Fruit fly (Drosophila melanogaster) whole organism, prepupa: Measurements from ENCODE around the gene CG13731.

Experiments
- CG10631 ChIP-seq: fragments of 200-800 bp; sonication (Bioruptor generic); optimal IDR thresholded peaks from 2 replicates; lab custom pipeline; 2016; ENCODE audit warnings: missing biosample characterization, missing genetic modification characterization
- CG10669 ChIP-seq: fragments of 200-800 bp; sonication (Bioruptor generic); optimal IDR thresholded peaks from 3 replicates; lab custom pipeline; 2018; ENCODE audit warnings: missing biosample characterization, mild to moderate bottlenecking, missing genetic modification characterization, moderate library complexity
- CG11294 ChIP-seq: fragments of 200-800 bp; sonication (Bioruptor generic); IDR thresholded peaks from 2 replicates; pipeline ENCODE4 v1.3.6; 2022; ENCODE audit warnings: missing biosample characterization, missing genetic modification characterization
- CG11762 ChIP-seq: fragments of 200-800 bp; sonication (Bioruptor generic); optimal IDR thresholded peaks from 3 replicates; lab custom pipeline; 2016; ENCODE audit warnings: missing biosample characterization, missing genetic modification characterization; ENCODE audit not compliant: insufficient read depth
- CG11902 ChIP-seq: fragments of 200-800 bp; sonication (Bioruptor generic); optimal IDR thresholded peaks from 3 replicates; lab custom pipeline; 2016; ENCODE audit warnings: missing biosample characterization, missing genetic modification characterization
- CG15336 ChIP-seq: fragments of 200-800 bp; sonication (Bioruptor generic); IDR thresholded peaks from 2 replicates; pipeline ENCODE4 v1.3.6; 2022; ENCODE audit warnings: missing biosample characterization, missing genetic modification characterization
- CG1621 ChIP-seq: fragments of 200-800 bp; sonication (Bioruptor generic); optimal IDR thresholded peaks from 3 replicates; lab custom pipeline; 2018; ENCODE audit warnings: missing biosample characterization, mild to moderate bottlenecking, missing genetic modification characterization
- CG3032 ChIP-seq: fragments of 200-800 bp; optimal IDR thresholded peaks from 2 replicates; lab custom pipeline; 2019; ENCODE audit warnings: missing biosample characterization, mild to moderate bottlenecking, missing genetic modification characterization, moderate library complexity
- CG31627 ChIP-seq: fragments of 200-800 bp; sonication (Bioruptor generic); optimal IDR thresholded peaks from 3 replicates; lab custom pipeline; 2016; ENCODE audit warnings: missing biosample characterization, missing genetic modification characterization
- CG4318 ChIP-seq: fragments of 200-800 bp; sonication (Bioruptor generic); optimal IDR thresholded peaks from 3 replicates; lab custom pipeline; 2017; ENCODE audit warnings: missing biosample characterization, mild to moderate bottlenecking, missing genetic modification characterization
- CG6163 ChIP-seq: fragments of 200-800 bp; sonication (Bioruptor generic); IDR thresholded peaks from 3 replicates; pipeline ENCODE4 v1.3.6; 2022; ENCODE audit warnings: missing biosample characterization, missing genetic modification characterization
- CG6792 ChIP-seq: fragments of 200-800 bp; sonication (Bioruptor generic); optimal IDR thresholded peaks from 3 replicates; lab custom pipeline; 2016; ENCODE audit warnings: missing biosample characterization, missing genetic modification characterization
- CG8119 ChIP-seq: fragments of 200-800 bp; sonication (Bioruptor generic); IDR thresholded peaks from 3 replicates; pipeline ENCODE4 v1.3.6; 2022; ENCODE audit warnings: missing biosample characterization, missing genetic modification characterization
- CG8319 ChIP-seq: fragments of 200-800 bp; sonication (Bioruptor generic); optimal IDR thresholded peaks from 3 replicates; lab custom pipeline; 2016; ENCODE audit warnings: missing biosample characterization, missing genetic modification characterization
- CG8632 ChIP-seq: fragments of 200-800 bp; sonication (Bioruptor generic); optimal IDR thresholded peaks from 3 replicates; lab custom pipeline; 2016; ENCODE audit warnings: missing biosample characterization, missing genetic modification characterization
- CG9139 ChIP-seq: fragments of 200-800 bp; sonication (Bioruptor generic); optimal IDR thresholded peaks from 3 replicates; lab custom pipeline; 2017; ENCODE audit warnings: missing biosample characterization, mild to moderate bottlenecking, missing genetic modification characterization
- Eip75B ChIP-seq: fragments of 200-800 bp; sonication (Bioruptor generic); optimal IDR thresholded peaks from 3 replicates; lab custom pipeline; 2016; ENCODE audit warnings: missing biosample characterization, missing genetic modification characterization
- Eip78C ChIP-seq: fragments of 200-800 bp; sonication (Bioruptor generic); peaks from one replicate; lab custom pipeline; 2016; ENCODE audit warnings: missing biosample characterization, missing genetic modification characterization
- Ets21C ChIP-seq: fragments of 200-800 bp; sonication (Bioruptor generic); optimal IDR thresholded peaks from 3 replicates; lab custom pipeline; 2016; ENCODE audit warnings: missing biosample characterization, missing genetic modification characterization
- Gug ChIP-seq: fragments of 200-800 bp; sonication (Bioruptor generic); IDR thresholded peaks from 2 replicates; pipeline ENCODE4 v1.3.6; 2022; ENCODE audit warnings: missing biosample characterization, missing genetic modification characterization
- Hr38 ChIP-seq: sonication (Bioruptor generic); optimal IDR thresholded peaks from 2 replicates; lab custom pipeline; 2016; ENCODE audit warnings: missing biosample characterization, missing genetic modification characterization
- Hr39 ChIP-seq: fragments of 200-800 bp; sonication (Bioruptor generic); optimal IDR thresholded peaks from 2 replicates; lab custom pipeline; 2016; ENCODE audit warnings: missing biosample characterization, missing genetic modification characterization
- Lpt ChIP-seq: fragments of 200-800 bp; sonication (Bioruptor generic); optimal IDR thresholded peaks from 3 replicates; lab custom pipeline; 2016; ENCODE audit warnings: missing biosample characterization, missing genetic modification characterization
- Sox102F ChIP-seq: fragments of 200-800 bp; sonication (Bioruptor generic); optimal IDR thresholded peaks from 2 replicates; lab custom pipeline; 2016; ENCODE audit warnings: missing biosample characterization, mild to moderate bottlenecking, missing genetic modification characterization
- achi ChIP-seq: fragments of 200-800 bp; sonication (Bioruptor generic); optimal IDR thresholded peaks from 3 replicates; lab custom pipeline; 2016; ENCODE audit warnings: missing biosample characterization, missing genetic modification characterization
- cyc ChIP-seq: fragments of 200-800 bp; sonication (Bioruptor generic); optimal IDR thresholded peaks from 3 replicates; lab custom pipeline; 2016; ENCODE audit warnings: missing biosample characterization, missing genetic modification characterization
- dac ChIP-seq: fragments of 200-800 bp; sonication (Bioruptor generic); optimal IDR thresholded peaks from 2 replicates; lab custom pipeline; 2017; ENCODE audit warnings: missing biosample characterization, mild to moderate bottlenecking, missing genetic modification characterization
- dsx ChIP-seq: fragments of 200-800 bp; optimal IDR thresholded peaks from 3 replicates; lab custom pipeline; 2019; ENCODE audit warnings: missing biosample characterization, mild to moderate bottlenecking, missing genetic modification characterization, moderate library complexity; ENCODE audit not compliant: poor library complexity, severe bottlenecking
- eg ChIP-seq: fragments of 200-800 bp; sonication (Bioruptor generic); IDR thresholded peaks from 3 replicates; pipeline ENCODE4 v1.3.6; 2022; ENCODE audit warnings: missing biosample characterization, missing genetic modification characterization
- esn ChIP-seq: fragments of 200-800 bp; sonication (Bioruptor generic); optimal IDR thresholded peaks from 2 replicates; lab custom pipeline; 2016; ENCODE audit warnings: missing biosample characterization, mild to moderate bottlenecking, missing genetic modification characterization, moderate library complexity
- fd59A ChIP-seq: fragments of 200-800 bp; sonication (Bioruptor generic); optimal IDR thresholded peaks from 2 replicates; lab custom pipeline; 2017; ENCODE audit warnings: missing biosample characterization, mild to moderate bottlenecking, missing genetic modification characterization, missing genetic modification reagents
- fd85E ChIP-seq: fragments of 200-800 bp; sonication (Bioruptor generic); optimal IDR thresholded peaks from 3 replicates; lab custom pipeline; 2016; ENCODE audit warnings: missing biosample characterization, missing genetic modification characterization
- fkh ChIP-seq: fragments of 200-800 bp; sonication (Bioruptor generic); optimal IDR thresholded peaks from 3 replicates; lab custom pipeline; 2017; ENCODE audit warnings: missing biosample characterization, mild to moderate bottlenecking, missing genetic modification characterization, moderate library complexity
- lz ChIP-seq: fragments of 200-800 bp; sonication (Bioruptor generic); optimal IDR thresholded peaks from 3 replicates; lab custom pipeline; 2016; ENCODE audit warnings: missing biosample characterization, missing genetic modification characterization
- net ChIP-seq: fragments of 200-800 bp; sonication (Bioruptor generic); optimal IDR thresholded peaks from 3 replicates; lab custom pipeline; 2016; ENCODE audit warnings: missing biosample characterization, missing genetic modification characterization
- salr ChIP-seq, 2 experiments: fragments of 200-800 bp; sonication (Bioruptor generic); optimal IDR thresholded peaks; 3 replicates each; lab custom pipeline; 2016 to 2018; ENCODE audit warnings: missing biosample characterization in 2 of 2, missing genetic modification characterization in 2 of 2, mild to moderate bottlenecking in 1 of 2
- spab ChIP-seq: fragments of 200-800 bp; sonication (Bioruptor generic); optimal IDR thresholded peaks from 2 replicates; lab custom pipeline; 2017; ENCODE audit warnings: missing biosample characterization, mild to moderate bottlenecking, missing genetic modification characterization, missing genetic modification reagents
- ss ChIP-seq, 2 experiments: fragments of 200-800 bp; sonication (Bioruptor generic); optimal IDR thresholded peaks; 2 replicates in 1 of 2; 3 replicates in 1 of 2; lab custom pipeline; 2017 to 2018; ENCODE audit warnings: mild to moderate bottlenecking in 2 of 2, missing biosample characterization in 2 of 2, missing genetic modification characterization in 2 of 2, moderate library complexity in 1 of 2
- svp ChIP-seq: fragments of 200-800 bp; sonication (Bioruptor generic); peaks from one replicate; lab custom pipeline; 2016; ENCODE audit warnings: missing biosample characterization, missing genetic modification characterization
- topi ChIP-seq: fragments of 200-800 bp; sonication (Bioruptor generic); optimal IDR thresholded peaks from 3 replicates; lab custom pipeline; 2016; ENCODE audit warnings: missing biosample characterization, missing genetic modification characterization
- vri ChIP-seq: fragments of 200-800 bp; sonication (Bioruptor generic); optimal IDR thresholded peaks from 3 replicates; lab custom pipeline; 2016; ENCODE audit warnings: missing biosample characterization, mild to moderate bottlenecking, missing genetic modification characterization

Gene CG13731

dm6 chr3L:17357431-17357830, 31.3 kb downstream of the CG13731 start:
- TF ChIP-seq spab (GFP tag; lab: Kevin White, UChicago) (no peak), Eip78C (GFP tag; lab: Kevin White, UChicago) (no peak), dsx (GFP tag; lab: Kevin White, UChicago) (no peak), Lpt (GFP tag; lab: Kevin White, UChicago) (no peak), CG3032 (no peak), cyc (GFP tag; lab: Kevin White, UChicago) (no peak), Ets21C (GFP tag; lab: Kevin White, UChicago) (no peak), net (no peak), CG1621 (tag; lab: Kevin White, UChicago) (no peak), CG10631 (GFP tag; lab: Kevin White, UChicago) (no peak), svp (GFP tag; lab: Kevin White, UChicago) (no peak), CG6163 (no peak), ss (GFP tag; optimal IDR thresholded peaks at IDR 0.05; lab: Kevin White, UChicago) (no peak), CG8632 (GFP tag; lab: Kevin White, UChicago) (no peak), esn (GFP tag; lab: Kevin White, UChicago) (no peak), fd59A (GFP tag; lab: Kevin White, UChicago) (no peak)
- TF ChIP-seq, all 60 proteins: peak for 0

DNA sequence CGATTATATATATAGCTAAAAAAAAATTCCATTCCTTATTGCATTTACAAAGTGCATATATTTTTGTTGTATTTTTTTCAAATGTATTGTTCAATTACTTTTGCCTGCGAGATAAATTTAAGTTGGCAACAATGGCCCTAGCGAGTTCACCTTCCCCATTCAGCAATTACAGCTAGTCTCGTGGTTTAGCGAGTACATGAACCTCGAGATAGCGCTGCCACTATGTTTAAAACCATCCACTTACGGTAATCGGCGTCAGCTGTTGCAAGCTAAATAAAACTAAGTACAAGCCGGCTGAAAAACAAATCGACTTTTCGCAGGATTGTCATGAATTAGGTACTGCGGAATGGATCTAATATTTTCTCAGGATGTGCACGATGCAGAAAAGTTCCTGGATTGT, 35.9 kb downstream of the CG13731 start:
- TF ChIP-seq esn (GFP tag; lab: Kevin White, UChicago): no peak
- no peak for TF ChIP-seq CG11762 (GFP tag; lab: Kevin White, UChicago)
- TF ChIP-seq vri (GFP tag; lab: Kevin White, UChicago): no peak
- TF ChIP-seq achi (GFP tag; lab: Kevin White, UChicago): no peak
- TF ChIP-seq fd85E (GFP tag; lab: Kevin White, UChicago): no peak
- TF ChIP-seq CG8119 (GFP tag; lab: Robert Waterston, UW): no peak
- no peak for TF ChIP-seq lz
- no peak for TF ChIP-seq CG11294 (GFP tag; lab: Robert Waterston, UW)
- TF ChIP-seq cyc (GFP tag; lab: Kevin White, UChicago): no peak

DNA sequence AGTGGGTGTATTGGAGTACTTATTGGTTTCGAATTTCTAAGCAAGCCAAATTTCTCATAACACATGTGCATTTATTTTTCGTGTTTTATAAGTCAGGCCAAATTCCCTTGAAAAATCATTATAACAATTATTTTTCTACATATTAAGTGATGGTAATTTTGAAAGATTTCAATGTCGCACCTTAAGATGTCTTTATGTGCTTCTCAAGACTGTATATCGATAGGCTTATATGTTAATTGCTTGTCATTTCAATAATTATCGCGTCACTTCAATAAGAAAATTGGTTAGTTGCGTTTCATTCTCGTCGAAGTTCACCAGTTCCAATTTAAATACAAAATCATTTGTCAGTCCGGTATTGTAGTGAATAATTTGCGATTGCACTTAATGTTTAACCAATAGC, 37.2 kb downstream of the CG13731 start, which contains the start of gene CG7692:
CG7692 (plus strand) TSS at position 301 of the 400 bp plus-strand sequence.
- TF ChIP-seq Sox102F (GFP tag; lab: Kevin White, UChicago) (no peak), Lpt (GFP tag; lab: Kevin White, UChicago) (no peak), CG3032 (no peak), CG31627 (GFP tag; lab: Kevin White, UChicago) (no peak), fkh (GFP tag; lab: Kevin White, UChicago) (no peak), topi (GFP tag; lab: Kevin White, UChicago) (no peak), Hr38 (GFP tag; lab: Kevin White, UChicago) (no peak), CG11902 (GFP tag; lab: Kevin White, UChicago) (no peak), CG4318 (GFP tag; lab: Kevin White, UChicago) (no peak), CG8632 (GFP tag; lab: Kevin White, UChicago) (no peak), CG8319 (GFP tag; lab: Kevin White, UChicago) (no peak), CG9139 (GFP tag; lab: Kevin White, UChicago) (no peak)

DNA sequence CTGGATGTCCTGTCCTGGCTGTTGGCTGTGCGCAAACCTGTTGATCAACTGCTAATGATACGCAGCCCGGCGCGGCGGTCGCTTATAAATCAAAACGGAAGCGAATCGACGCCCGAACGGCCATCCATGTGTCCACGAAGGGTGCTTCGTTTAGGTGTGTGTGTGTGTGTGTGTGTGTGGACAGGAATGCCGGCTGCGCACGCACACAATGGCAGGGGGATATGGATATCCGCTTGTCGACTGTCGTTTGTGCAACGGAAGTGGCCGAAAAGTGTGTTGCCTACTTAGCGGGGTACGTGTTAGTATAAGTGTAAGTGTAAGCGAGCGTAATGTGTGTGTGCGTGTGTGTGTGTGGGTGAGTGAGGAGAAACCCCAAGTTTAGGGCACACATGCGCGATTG, 39.2 kb downstream of the CG13731 start, which contains the start of gene Mip:
Mip (minus strand) TSS at position 63 of the 400 bp plus-strand sequence.
- TF ChIP-seq CG31627 (GFP tag; lab: Kevin White, UChicago): no peak
- no peak for TF ChIP-seq CG11294 (GFP tag; lab: Robert Waterston, UW)
- no peak for TF ChIP-seq Hr39 (GFP tag; lab: Kevin White, UChicago)
- no peak for TF ChIP-seq vri (GFP tag; lab: Kevin White, UChicago)
- no peak for TF ChIP-seq CG6163
- no peak for TF ChIP-seq spab (GFP tag; lab: Kevin White, UChicago)
- TF ChIP-seq Eip75B (GFP tag; lab: Kevin White, UChicago): no peak
- TF ChIP-seq svp (GFP tag; lab: Kevin White, UChicago): no peak
- no peak for TF ChIP-seq Eip78C (GFP tag; lab: Kevin White, UChicago)
- TF ChIP-seq dac: no peak
- TF ChIP-seq Gug: no peak
- TF ChIP-seq eg: no peak
- TF ChIP-seq CG6792 (GFP tag; lab: Kevin White, UChicago): no peak
- no peak for TF ChIP-seq CG15336 (GFP tag; lab: Robert Waterston, UW)
- TF ChIP-seq fkh (GFP tag; lab: Kevin White, UChicago): no peak
- no peak for TF ChIP-seq topi (GFP tag; lab: Kevin White, UChicago)
- TF ChIP-seq CG11762 (GFP tag; lab: Kevin White, UChicago): no peak
- no peak for TF ChIP-seq salr (GFP tag; optimal IDR thresholded peaks at IDR 0.05; lab: Kevin White, UChicago)
- TF ChIP-seq achi (GFP tag; lab: Kevin White, UChicago): no peak
- TF ChIP-seq CG10669 (GFP tag; lab: Kevin White, UChicago): no peak
